Worm (Caenorhabditis elegans): Measurements from ENCODE around the gene egl-20.

The egl-20 gene

ce11 chrIV:9857952-9858488 is 42.7 kb upstream of the egl-20 start, which contains the start of gene npp-1:
Gene npp-1 (plus strand): TSS chrIV:9858488.
- TF ChIP-seq F44E2.7 (GFP tag; IDR thresholded peaks at IDR 0.05) = no peak
- TF ChIP-seq ceh-28 (tag; optimal IDR thresholded peaks at IDR 0.05) = no peak
- no peak for TF ChIP-seq nhr-25 (tag; optimal IDR thresholded peaks at IDR 0.05; ENCODE audit: borderline replicate concordance, insufficient read depth)
- no peak for TF ChIP-seq php-3 (GFP tag; IDR thresholded peaks at IDR 0.05)
- no peak for TF ChIP-seq gei-8 (GFP tag; optimal IDR thresholded peaks at IDR 0.05)
- TF ChIP-seq ces-1 (GFP tag; optimal IDR thresholded peaks at IDR 0.05) = no peak
- TF ChIP-seq nhr-48 (tag; optimal IDR thresholded peaks at IDR 0.05) = no peak
- peak; percentile 10 for TF ChIP-seq unc-130 (GFP tag; optimal IDR thresholded peaks at IDR 0.05)
- no peak for TF ChIP-seq pha-4 (GFP tag; IDR thresholded peaks at IDR 0.05)
- no peak for TF ChIP-seq pha-4 (tag; optimal IDR thresholded peaks at IDR 0.05)
- TF ChIP-seq dmd-6 (GFP tag; IDR thresholded peaks at IDR 0.05) = no peak
- TF ChIP-seq hmg-1.1 (GFP tag; IDR thresholded peaks at IDR 0.05) = no peak
- TF ChIP-seq hif-1 (tag; optimal IDR thresholded peaks at IDR 0.05) = no peak
- TF ChIP-seq egl-27 (tag; optimal IDR thresholded peaks at IDR 0.05) = no peak
- TF ChIP-seq F26F4.8 (GFP tag; conservative IDR thresholded peaks at IDR 0.05) = no peak
- no peak for TF ChIP-seq nhr-41 (GFP tag; IDR thresholded peaks at IDR 0.05)
- no peak for TF ChIP-seq lim-7 (GFP tag; IDR thresholded peaks at IDR 0.05)
- TF ChIP-seq aha-1 (tag) = peak; percentile 57
- peak in 1 of 2 experiments; percentile 92 for TF ChIP-seq unc-62 (GFP tag; optimal IDR thresholded peaks at IDR 0.05 in 1 of 2)
- no peak for TF ChIP-seq unc-62 (tag; optimal IDR thresholded peaks at IDR 0.05)
- TF ChIP-seq nhr-10 (tag; optimal IDR thresholded peaks at IDR 0.05) = no peak
- TF ChIP-seq ceh-20 (GFP tag; IDR thresholded peaks at IDR 0.05) = no peak
- TF ChIP-seq lin-38 (GFP tag; IDR thresholded peaks at IDR 0.05) = peak; percentile 86
- no peak for TF ChIP-seq unc-39 (tag; optimal IDR thresholded peaks at IDR 0.05)
- TF ChIP-seq lin-15B (tag; optimal IDR thresholded peaks at IDR 0.05) = no peak
- TF ChIP-seq dmd-8 (GFP tag; IDR thresholded peaks at IDR 0.05) = no peak
- no peak for TF ChIP-seq zip-11 (GFP tag; IDR thresholded peaks at IDR 0.05)
- no peak for TF ChIP-seq set-16 (GFP tag; IDR thresholded peaks at IDR 0.05)
- no peak for TF ChIP-seq lin-39 (tag; optimal IDR thresholded peaks at IDR 0.05)
- no peak for TF ChIP-seq lin-1 (GFP tag; IDR thresholded peaks at IDR 0.05)
- no peak for TF ChIP-seq zag-1 (tag; optimal IDR thresholded peaks at IDR 0.05)
- no peak for TF ChIP-seq nhr-42 (GFP tag; IDR thresholded peaks at IDR 0.05)
- TF ChIP-seq T26A8.4 (GFP tag; IDR thresholded peaks at IDR 0.05) = no peak
- TF ChIP-seq ceh-44 (GFP tag; IDR thresholded peaks at IDR 0.05) = no peak
- TF ChIP-seq Y105C5A.15 (GFP tag; IDR thresholded peaks at IDR 0.05) = no peak
- TF ChIP-seq Y5F2A.4 (GFP tag; optimal IDR thresholded peaks at IDR 0.05) = no peak
- TF ChIP-seq aly-2 (tag; optimal IDR thresholded peaks at IDR 0.05) = no peak
- no peak for TF ChIP-seq lin-29 (GFP tag; IDR thresholded peaks at IDR 0.05)
- no peak for TF ChIP-seq tra-1 (GFP tag; IDR thresholded peaks at IDR 0.05)
- no peak for TF ChIP-seq snpc-4 (tag; optimal IDR thresholded peaks at IDR 0.05)
- no peak for TF ChIP-seq rbr-2 (tag; optimal IDR thresholded peaks at IDR 0.05)
- TF ChIP-seq nhr-11 (tag; optimal IDR thresholded peaks at IDR 0.05) = no peak
- TF ChIP-seq madf-5 (GFP tag; IDR thresholded peaks at IDR 0.05) = no peak
- TF ChIP-seq fkh-10 (GFP tag; optimal IDR thresholded peaks at IDR 0.05) = no peak
- peak; percentile 20 for TF ChIP-seq dve-1 (tag; optimal IDR thresholded peaks at IDR 0.05; ENCODE audit: insufficient read depth)
- no peak for TF ChIP-seq nhr-237 (tag; optimal IDR thresholded peaks at IDR 0.05)
- 0 out of 2 replicates have a peak, but pooled peaks have one; percentile 5 for TF ChIP-seq vab-7 (GFP tag; IDR thresholded peaks at IDR 0.05)
- TF ChIP-seq ztf-7 (tag; optimal IDR thresholded peaks at IDR 0.05) = no peak
- no peak for TF ChIP-seq daf-12 (tag; optimal IDR thresholded peaks at IDR 0.05)
- no peak for TF ChIP-seq hlh-11 (tag; optimal IDR thresholded peaks at IDR 0.05)
- TF ChIP-seq mes-2 (tag; optimal IDR thresholded peaks at IDR 0.05; ENCODE audit: poor library complexity, severe bottlenecking) = peak; percentile 88
- TF ChIP-seq ztf-11 (tag; optimal IDR thresholded peaks at IDR 0.05) = no peak
- no peak for TF ChIP-seq skn-1 (tag; optimal IDR thresholded peaks at IDR 0.05)

Data from whole organism, L4 larva.